Comparison of ENCODE assay signal across 1 fruit fly cellular context in genomic region chr3R:24864719-24865400, dm6.
TF ChIP-seq lines count a peak whose summit lies in the region.

Gene Srg1, minus strand, starts transcription at chr3R:24864732.
Gene Elal, plus strand, starts transcription at chr3R:24865350.

TF ChIP-seq in whole organism, embryonic, 481 proteins besides CTCF, POLR2A, EP300 and RAD21 (continued from another document):
- 0 out of 2 replicates have a peak, but pooled peaks have one; percentile 17 for TF ChIP-seq CG17328 (GFP tag; IDR thresholded peaks at IDR 0.05; lab: Robert Waterston, UW)
